Fruit fly (Drosophila melanogaster) whole organism, embryonic: Measurements from ENCODE around the gene CG15373.

Experiments used
- Asciz ChIP-seq: fragments of 200-800 bp; sonication (Bioruptor generic); optimal IDR thresholded peaks from 2 replicates; lab custom pipeline; 2017; ENCODE audit warnings: missing biosample characterization, mild to moderate bottlenecking, missing genetic modification characterization, missing genetic modification reagents
- CG11398 ChIP-seq: fragments of 200-800 bp; sonication (Bioruptor generic); optimal IDR thresholded peaks from 2 replicates; lab custom pipeline; 2016; ENCODE audit warnings: missing biosample characterization, missing genetic modification characterization
- CG12219 ChIP-seq: fragments of 200-800 bp; sonication (Bioruptor generic); optimal IDR thresholded peaks from 3 replicates; lab custom pipeline; 2018; ENCODE audit warnings: missing biosample characterization, mild to moderate bottlenecking, missing genetic modification characterization
- CG12942 ChIP-seq: fragments of 200-800 bp; sonication (Bioruptor generic); optimal IDR thresholded peaks from 3 replicates; lab custom pipeline; 2016; ENCODE audit warnings: missing biosample characterization, missing genetic modification characterization
- CG14014 ChIP-seq: fragments of 200-800 bp; sonication (Bioruptor generic); IDR thresholded peaks from 2 replicates; pipeline ENCODE4 v1.3.6; 2022; ENCODE audit warnings: missing biosample characterization, missing genetic modification characterization
- CG14965 ChIP-seq: fragments of 200-800 bp; sonication (Bioruptor generic); optimal IDR thresholded peaks from 2 replicates; lab custom pipeline; 2016; ENCODE audit warnings: missing biosample characterization, missing genetic modification characterization, borderline replicate concordance
- CG17359 ChIP-seq: fragments of 200-800 bp; sonication (Bioruptor generic); optimal IDR thresholded peaks from 3 replicates; lab custom pipeline; 2018; ENCODE audit warnings: missing biosample characterization, mild to moderate bottlenecking, missing genetic modification characterization, moderate library complexity
- CG17385 ChIP-seq: fragments of 200-800 bp; sonication (Bioruptor generic); optimal IDR thresholded peaks from 3 replicates; lab custom pipeline; 2018; ENCODE audit warnings: missing biosample characterization, mild to moderate bottlenecking, missing genetic modification characterization
- CG17912 ChIP-seq: fragments of 200-800 bp; sonication (Bioruptor generic); optimal IDR thresholded peaks from 2 replicates; lab custom pipeline; 2018; ENCODE audit warnings: missing biosample characterization, mild to moderate bottlenecking, missing genetic modification characterization
- CG18011 ChIP-seq: fragments of 200-800 bp; sonication (Bioruptor generic); optimal IDR thresholded peaks from 2 replicates; lab custom pipeline; 2017; ENCODE audit warnings: missing biosample characterization, missing genetic modification characterization, mild to moderate bottlenecking, moderate library complexity, missing genotype
- CG18599 ChIP-seq: fragments of 200-800 bp; sonication (Bioruptor generic); optimal IDR thresholded peaks from 3 replicates; lab custom pipeline; 2017; ENCODE audit warnings: missing biosample characterization, missing genetic modification characterization, mild to moderate bottlenecking, moderate library complexity, missing genetic modification reagents
- CG18619 ChIP-seq: fragments of 200-800 bp; sonication (Bioruptor generic); optimal IDR thresholded peaks from 3 replicates; lab custom pipeline; 2017; ENCODE audit warnings: missing biosample characterization, mild to moderate bottlenecking, missing genetic modification characterization
- CG2116 ChIP-seq: fragments of 200-800 bp; sonication (Bioruptor generic); optimal IDR thresholded peaks from 3 replicates; lab custom pipeline; 2018; ENCODE audit warnings: missing biosample characterization, mild to moderate bottlenecking, missing genetic modification characterization
- CG31224 ChIP-seq: fragments of 200-800 bp; sonication (Bioruptor generic); IDR thresholded peaks from 2 replicates; pipeline ENCODE4 v1.3.6; 2022; ENCODE audit warnings: missing biosample characterization, missing genetic modification characterization
- CG4707 ChIP-seq: fragments of 200-800 bp; sonication (Bioruptor generic); optimal IDR thresholded peaks from 2 replicates; lab custom pipeline; 2018; ENCODE audit warnings: missing biosample characterization, mild to moderate bottlenecking, missing genetic modification characterization, moderate library complexity
- CG4730 ChIP-seq: fragments of 200-800 bp; sonication (Bioruptor generic); IDR thresholded peaks from 2 replicates; pipeline ENCODE4 v1.3.6; 2022; ENCODE audit warnings: missing biosample characterization, missing genetic modification characterization
- CG5180 ChIP-seq: fragments of 200-800 bp; sonication (Bioruptor generic); optimal IDR thresholded peaks from 3 replicates; lab custom pipeline; 2017; ENCODE audit warnings: missing biosample characterization, missing genetic modification characterization, mild to moderate bottlenecking, moderate library complexity, missing genetic modification reagents
- CG7556 ChIP-seq: fragments of 200-800 bp; sonication (Bioruptor generic); optimal IDR thresholded peaks from 2 replicates; lab custom pipeline; 2017; ENCODE audit warnings: missing biosample characterization, mild to moderate bottlenecking, missing genetic modification characterization
- CG8478 ChIP-seq: fragments of >200 bp; optimal IDR thresholded peaks from 2 replicates; lab custom pipeline; 2018
- CG9817 ChIP-seq: fragments of 200-800 bp; sonication (Bioruptor generic); optimal IDR thresholded peaks from 2 replicates; lab custom pipeline; 2018; ENCODE audit warnings: missing biosample characterization, mild to moderate bottlenecking, missing genetic modification characterization, moderate library complexity
- D19A ChIP-seq: fragments of 200-800 bp; optimal IDR thresholded peaks from 3 replicates; lab custom pipeline; 2019; ENCODE audit warnings: missing biosample characterization, mild to moderate bottlenecking, missing genetic modification characterization, moderate library complexity
- ERR ChIP-seq: fragments of 200-800 bp; sonication (Bioruptor generic); optimal IDR thresholded peaks from 2 replicates; lab custom pipeline; 2016; ENCODE audit warnings: missing biosample characterization, missing genetic modification characterization
- Fer3 ChIP-seq: fragments of 200-800 bp; sonication (Bioruptor generic); optimal IDR thresholded peaks from 2 replicates; lab custom pipeline; 2018; ENCODE audit warnings: missing biosample characterization, mild to moderate bottlenecking, missing genetic modification characterization, moderate library complexity
- H15 ChIP-seq: fragments of 200-800 bp; sonication (Bioruptor generic); IDR thresholded peaks from 3 replicates; pipeline ENCODE4 v1.3.6; 2022; ENCODE audit warnings: missing biosample characterization, missing genetic modification characterization
- Lim3 ChIP-seq: fragments of 200-800 bp; sonication (Bioruptor generic); IDR thresholded peaks from 2 replicates; pipeline ENCODE4 v1.3.6; 2022; ENCODE audit warnings: missing biosample characterization, missing genetic modification characterization
- Med ChIP-seq: fragments of 200-800 bp; sonication (Bioruptor generic); peaks from one replicate; lab custom pipeline; 2016; ENCODE audit warnings: missing biosample characterization, missing genetic modification characterization, mild to moderate bottlenecking, inconsistent platforms, moderate library complexity
- NC2α ChIP-seq: fragments of 200-800 bp; sonication (Bioruptor generic); optimal IDR thresholded peaks from 2 replicates; lab custom pipeline; 2016; ENCODE audit warnings: missing biosample characterization, missing genetic modification characterization
- NK7.1 ChIP-seq: fragments of 200-800 bp; sonication (Bioruptor generic); optimal IDR thresholded peaks from 3 replicates; lab custom pipeline; 2016; ENCODE audit warnings: missing biosample characterization, missing genetic modification characterization
- NfI ChIP-seq: fragments of 200-800 bp; sonication (Bioruptor generic); optimal IDR thresholded peaks from 3 replicates; lab custom pipeline; 2018; ENCODE audit warnings: missing biosample characterization, mild to moderate bottlenecking, missing genetic modification characterization, moderate library complexity
- Oaz ChIP-seq: fragments of 200-800 bp; sonication (Bioruptor generic); IDR thresholded peaks from 2 replicates; pipeline ENCODE4 v1.3.6; 2022; ENCODE audit warnings: missing biosample characterization, missing genetic modification characterization
- Poxn ChIP-seq: fragments of 200-800 bp; sonication (Bioruptor generic); IDR thresholded peaks from 2 replicates; pipeline ENCODE4 v1.3.6; 2022; ENCODE audit warnings: missing biosample characterization, missing genetic modification characterization
- Side ChIP-seq: fragments of 200-800 bp; sonication (Bioruptor generic); optimal IDR thresholded peaks from 2 replicates; lab custom pipeline; 2016; ENCODE audit warnings: missing biosample characterization, missing genetic modification characterization
- Sry-δ ChIP-seq: fragments of 200-800 bp; sonication (Bioruptor generic); optimal IDR thresholded peaks from 2 replicates; lab custom pipeline; 2016; ENCODE audit warnings: missing biosample characterization, missing genetic modification characterization
- Vsx1 ChIP-seq: fragments of 200-800 bp; sonication (Bioruptor generic); optimal IDR thresholded peaks from 2 replicates; lab custom pipeline; 2017; ENCODE audit warnings: missing biosample characterization, mild to moderate bottlenecking, missing genetic modification characterization, missing genetic modification reagents
- ab ChIP-seq: fragments of 200-800 bp; sonication (Bioruptor generic); optimal IDR thresholded peaks from 2 replicates; lab custom pipeline; 2016; ENCODE audit warnings: missing biosample characterization, missing genetic modification characterization
- crc ChIP-seq: fragments of 200-800 bp; sonication (Bioruptor generic); optimal IDR thresholded peaks from 2 replicates; lab custom pipeline; 2016; ENCODE audit warnings: missing biosample characterization, missing genetic modification characterization
- dimm ChIP-seq: fragments of 200-800 bp; sonication (Bioruptor generic); IDR thresholded peaks from 2 replicates; pipeline ENCODE4 v1.3.6; 2022; ENCODE audit warnings: missing biosample characterization, missing genetic modification characterization
- disco-r ChIP-seq: fragments of 200-800 bp; sonication (Bioruptor generic); optimal IDR thresholded peaks from 2 replicates; lab custom pipeline; 2016; ENCODE audit warnings: missing biosample characterization, missing genetic modification characterization
- gfzf ChIP-seq: fragments of 200-800 bp; sonication (Bioruptor generic); optimal IDR thresholded peaks from 2 replicates; lab custom pipeline; 2016; ENCODE audit warnings: missing biosample characterization, mild to moderate bottlenecking, missing genetic modification characterization, moderate library complexity
- knrl ChIP-seq: fragments of 200-800 bp; sonication (Bioruptor generic); IDR thresholded peaks from 3 replicates; pipeline ENCODE4 v1.3.6; 2022; ENCODE audit warnings: missing biosample characterization, missing genetic modification characterization; ENCODE audit not compliant: partially characterized antibody
- nerfin-1 ChIP-seq: fragments of 200-800 bp; sonication (Bioruptor generic); optimal IDR thresholded peaks from 3 replicates; lab custom pipeline; 2019; ENCODE audit warnings: missing biosample characterization, mild to moderate bottlenecking, missing genetic modification characterization, moderate library complexity
- org-1 ChIP-seq: fragments of 200-800 bp; sonication (Bioruptor generic); optimal IDR thresholded peaks from 2 replicates; lab custom pipeline; 2017; ENCODE audit warnings: missing biosample characterization, missing genetic modification characterization
- pnt ChIP-seq: fragments of 200-800 bp; sonication (Bioruptor generic); optimal IDR thresholded peaks from 3 replicates; lab custom pipeline; 2016; ENCODE audit warnings: missing biosample characterization, missing genetic modification characterization
- ro ChIP-seq: fragments of 200-800 bp; sonication (Bioruptor generic); IDR thresholded peaks from 2 replicates; pipeline ENCODE4 v1.3.6; 2022; ENCODE audit warnings: missing biosample characterization, missing genetic modification characterization
- sd ChIP-seq: fragments of 200-800 bp; sonication (Bioruptor generic); optimal IDR thresholded peaks from 3 replicates; lab custom pipeline; 2018; ENCODE audit warnings: missing biosample characterization, mild to moderate bottlenecking, missing genetic modification characterization, moderate library complexity
- slbo ChIP-seq: fragments of 200-800 bp; sonication (Bioruptor generic); IDR thresholded peaks from 2 replicates; pipeline ENCODE4 v1.3.6; 2022; ENCODE audit warnings: missing biosample characterization, missing genetic modification characterization
- sna ChIP-seq: fragments of 200-800 bp; sonication (Bioruptor generic); IDR thresholded peaks from 2 replicates; pipeline ENCODE4 v1.3.6; 2022; ENCODE audit warnings: missing biosample characterization, missing genetic modification characterization; ENCODE audit not compliant: partially characterized antibody
- ttk ChIP-seq: fragments of 200-800 bp; sonication (Bioruptor generic); IDR thresholded peaks from 2 replicates; pipeline ENCODE4 v2.1.2; 2022; ENCODE audit warnings: missing biosample characterization, missing genetic modification characterization
- twi ChIP-seq: fragments of 200-800 bp; optimal IDR thresholded peaks from 2 replicates; lab custom pipeline; 2019; ENCODE audit warnings: missing biosample characterization, mild to moderate bottlenecking, missing genetic modification characterization, moderate library complexity
- wdn ChIP-seq: fragments of 200-800 bp; sonication (Bioruptor generic); IDR thresholded peaks from 2 replicates; pipeline ENCODE4 v1.3.6; 2022; ENCODE audit warnings: missing biosample characterization, missing genetic modification characterization
- wek ChIP-seq: fragments of 200-800 bp; sonication (Bioruptor generic); optimal IDR thresholded peaks from 3 replicates; lab custom pipeline; 2018; ENCODE audit warnings: missing biosample characterization, mild to moderate bottlenecking, missing genetic modification characterization, moderate library complexity
- zen2 ChIP-seq: fragments of 200-800 bp; sonication (Bioruptor generic); IDR thresholded peaks from 3 replicates; pipeline ENCODE4 v1.3.6; 2022; ENCODE audit warnings: missing biosample characterization, missing genetic modification characterization; ENCODE audit not compliant: partially characterized antibody

Gene CG15373

dm6 chrX:18082674-18083073 lies 38.9 kb downstream of the CG15373 start (continued):
- no peak for TF ChIP-seq NK7.1 (GFP tag; lab: Kevin White, UChicago)
- no peak for TF ChIP-seq H15 (GFP tag; lab: Robert Waterston, UW)
- no peak for TF ChIP-seq slbo (GFP tag; lab: Robert Waterston, UW)
- no peak for TF ChIP-seq Vsx1
- no peak for TF ChIP-seq CG2116
- peak; percentile 2 for TF ChIP-seq CG9817
- TF ChIP-seq CG18619 (GFP tag; lab: Kevin White, UChicago) = no peak
- TF ChIP-seq CG31224 = no peak
- TF ChIP-seq CG12219 (GFP tag; lab: Kevin White, UChicago) = peak; percentile 24
- TF ChIP-seq CG7556 (GFP tag; lab: Kevin White, UChicago) = no peak
- no peak for TF ChIP-seq CG12942 (GFP tag; lab: Kevin White, UChicago)
- TF ChIP-seq Lim3 (GFP tag; lab: Robert Waterston, UW) = no peak
- no peak for TF ChIP-seq gfzf
- peak; percentile 53 for TF ChIP-seq Med
- TF ChIP-seq ab (GFP tag; lab: Kevin White, UChicago) = no peak
- no peak for TF ChIP-seq knrl
- no peak for TF ChIP-seq Poxn
- no peak for TF ChIP-seq CG14965 (GFP tag; lab: Kevin White, UChicago)
- no peak for TF ChIP-seq pnt (GFP tag; lab: Kevin White, UChicago)
- no peak for TF ChIP-seq ttk (GFP tag; lab: Robert Waterston, UW)
- TF ChIP-seq disco-r (GFP tag; lab: Kevin White, UChicago) = no peak
- TF ChIP-seq CG17359 (tag; lab: Kevin White, UChicago) = no peak
- no peak for TF ChIP-seq CG17385 (GFP tag; lab: Kevin White, UChicago)
- peak; percentile 47 for TF ChIP-seq wek (GFP tag; lab: Kevin White, UChicago)
- no peak for TF ChIP-seq org-1 (GFP tag; lab: Kevin White, UChicago)
- no peak for TF ChIP-seq sd (tag; lab: Kevin White, UChicago)
- TF ChIP-seq CG4730 (GFP tag; lab: Robert Waterston, UW) = no peak
- TF ChIP-seq crc (GFP tag; lab: Kevin White, UChicago) = no peak
- no peak for TF ChIP-seq Side
- peak; percentile 45 for TF ChIP-seq CG17912 (GFP tag; lab: Kevin White, UChicago)
- no peak for TF ChIP-seq NC2α (GFP tag; lab: Kevin White, UChicago)
- peak; percentile 51 for TF ChIP-seq Asciz
- TF ChIP-seq CG18011 = no peak
- TF ChIP-seq dimm (GFP tag; lab: Robert Waterston, UW) = no peak
- no peak for TF ChIP-seq CG8478 (lab: Kevin White, UChicago)
- TF ChIP-seq Oaz (GFP tag; lab: Robert Waterston, UW) = no peak
- TF ChIP-seq Fer3 (tag; lab: Kevin White, UChicago) = peak; percentile 36
- no peak for TF ChIP-seq ro (GFP tag; lab: Robert Waterston, UW)
- no peak for TF ChIP-seq wdn (GFP tag; lab: Robert Waterston, UW)

- TF ChIP-seq twi (tag; lab: Kevin White, UChicago) = no peak
- TF ChIP-seq nerfin-1 (tag; lab: Kevin White, UChicago) = no peak
- TF ChIP-seq CG14014 (GFP tag; lab: Robert Waterston, UW) = no peak
- no peak for TF ChIP-seq CG11398 (GFP tag; lab: Kevin White, UChicago)
- peak; percentile 30 for TF ChIP-seq CG18599 (GFP tag; lab: Kevin White, UChicago)
- no peak for TF ChIP-seq sna (GFP tag; lab: Robert Waterston, UW)
- TF ChIP-seq Sry-δ (GFP tag; lab: Kevin White, UChicago) = no peak
- TF ChIP-seq CG31224 = no peak
- no peak for TF ChIP-seq NfI (GFP tag; lab: Kevin White, UChicago)
- TF ChIP-seq ERR = no peak
- TF ChIP-seq zen2 (GFP tag; lab: Robert Waterston, UW) = no peak
- TF ChIP-seq D19A (tag; lab: Kevin White, UChicago) = peak; percentile 51
- no peak for TF ChIP-seq CG5180 (GFP tag; lab: Kevin White, UChicago)
- no peak for TF ChIP-seq CG4707 (GFP tag; lab: Kevin White, UChicago)
These were observed 40.0 kb downstream of the CG15373 start for dm6 chrX:18083528-18084365.
